Fruit fly (Drosophila melanogaster) whole organism, embryonic: ENCODE data around the gene Tim17a1.
A peak's percentile ranks its signal among the peaks of the same experiment; 100 is the strongest.

Experiments used
- Asciz ChIP-seq: fragments of 200-800 bp; sonication (Bioruptor generic); optimal IDR thresholded peaks from 2 replicates; lab custom pipeline; 2017; ENCODE audit warnings: missing biosample characterization, mild to moderate bottlenecking, missing genetic modification characterization, missing genetic modification reagents
- Atf6 ChIP-seq: fragments of 200-800 bp; sonication (Bioruptor generic); IDR thresholded peaks from 2 replicates; pipeline ENCODE4 v1.3.6; 2022; ENCODE audit warnings: missing biosample characterization, missing genetic modification characterization
- CG1024 ChIP-seq: fragments of 200-800 bp; sonication (Bioruptor generic); IDR thresholded peaks from 2 replicates; pipeline ENCODE4 v1.3.6; 2022; ENCODE audit warnings: missing biosample characterization, missing genetic modification characterization
- CG10979 ChIP-seq: fragments of 200-800 bp; sonication (Bioruptor generic); optimal IDR thresholded peaks from 2 replicates; lab custom pipeline; 2018; ENCODE audit warnings: missing biosample characterization, mild to moderate bottlenecking, missing genetic modification characterization, moderate library complexity
- CG11456 ChIP-seq: fragments of 200-800 bp; sonication (Bioruptor generic); IDR thresholded peaks from 3 replicates; pipeline ENCODE4 v1.3.6; 2022; ENCODE audit warnings: missing biosample characterization, missing genetic modification characterization
- CG11695 ChIP-seq: fragments of 200-800 bp; sonication (Bioruptor generic); IDR thresholded peaks from 3 replicates; pipeline ENCODE4 v1.3.6; 2022; ENCODE audit warnings: missing biosample characterization, missing genetic modification characterization
- CG12219 ChIP-seq: fragments of 200-800 bp; sonication (Bioruptor generic); optimal IDR thresholded peaks from 3 replicates; lab custom pipeline; 2018; ENCODE audit warnings: missing biosample characterization, mild to moderate bottlenecking, missing genetic modification characterization
- CG13424 ChIP-seq: fragments of 200-800 bp; sonication (Bioruptor generic); optimal IDR thresholded peaks from 2 replicates; lab custom pipeline; 2019; ENCODE audit warnings: missing biosample characterization, mild to moderate bottlenecking, missing genetic modification characterization, moderate library complexity
- CG2875 ChIP-seq: fragments of 200-800 bp; sonication (Bioruptor generic); optimal IDR thresholded peaks from 2 replicates; lab custom pipeline; 2017; ENCODE audit warnings: missing biosample characterization, mild to moderate bottlenecking, missing genetic modification characterization, missing genetic modification reagents
- CG3163 ChIP-seq: fragments of 200-800 bp; sonication (Bioruptor generic); optimal IDR thresholded peaks from 3 replicates; lab custom pipeline; 2016; ENCODE audit warnings: missing biosample characterization, missing genetic modification characterization
- CG3726 ChIP-seq: fragments of 200-800 bp; sonication (Bioruptor generic); IDR thresholded peaks from 3 replicates; pipeline ENCODE4, ENCODE4 v1.3.6; 2022; ENCODE audit warnings: missing biosample characterization, missing genetic modification characterization
- CG4360 ChIP-seq: fragments of 200-800 bp; sonication (Bioruptor generic); IDR thresholded peaks from 2 replicates; pipeline ENCODE4 v1.3.6; 2022; ENCODE audit warnings: missing biosample characterization, missing genetic modification characterization
- CG4404 ChIP-seq: fragments of 200-800 bp; sonication (Bioruptor generic); IDR thresholded peaks from 2 replicates; pipeline ENCODE4 v1.3.6; 2022; ENCODE audit warnings: missing biosample characterization, missing genetic modification characterization
- CG7839 ChIP-seq: fragments of 200-800 bp; sonication (Bioruptor generic); optimal IDR thresholded peaks from 3 replicates; lab custom pipeline; 2018; ENCODE audit warnings: missing biosample characterization, mild to moderate bottlenecking, missing genetic modification characterization, moderate library complexity
- CG7987 ChIP-seq: fragments of 200-800 bp; sonication (Bioruptor generic); optimal IDR thresholded peaks from 2 replicates; lab custom pipeline; 2018; ENCODE audit warnings: missing biosample characterization, mild to moderate bottlenecking, missing genetic modification characterization, moderate library complexity
- Deaf1 ChIP-seq: fragments of 200-800 bp; optimal IDR thresholded peaks from 3 replicates; lab custom pipeline; 2019; ENCODE audit warnings: missing biosample characterization, mild to moderate bottlenecking, missing genetic modification characterization, moderate library complexity
- Dll ChIP-seq: fragments of 200-800 bp; sonication (Bioruptor generic); IDR thresholded peaks from 4 replicates; pipeline ENCODE4 v1.3.6; 2022; ENCODE audit warnings: missing biosample characterization, missing genetic modification characterization; ENCODE audit not compliant: partially characterized antibody
- E2f1 ChIP-seq: fragments of 200-800 bp; sonication (Bioruptor generic); IDR thresholded peaks from 2 replicates; pipeline ENCODE4 v1.3.6; 2022; ENCODE audit warnings: missing biosample characterization, missing genetic modification characterization
- HLHmδ ChIP-seq: fragments of 200-800 bp; sonication (Bioruptor generic); optimal IDR thresholded peaks from 2 replicates; lab custom pipeline; 2018; ENCODE audit warnings: missing biosample characterization, mild to moderate bottlenecking, missing genetic modification characterization, moderate library complexity
- Oaz ChIP-seq: fragments of 200-800 bp; sonication (Bioruptor generic); IDR thresholded peaks from 2 replicates; pipeline ENCODE4 v1.3.6; 2022; ENCODE audit warnings: missing biosample characterization, missing genetic modification characterization
- Six4 ChIP-seq: fragments of 200-800 bp; sonication (Bioruptor generic); optimal IDR thresholded peaks from 2 replicates; lab custom pipeline; 2016; ENCODE audit warnings: missing biosample characterization, missing genetic modification characterization
- Sry-β ChIP-seq: fragments of 200-800 bp; sonication (Bioruptor generic); optimal IDR thresholded peaks from 2 replicates; lab custom pipeline; 2018; ENCODE audit warnings: missing biosample characterization, mild to moderate bottlenecking, missing genetic modification characterization, moderate library complexity
- bcd ChIP-seq: fragments of 200-800 bp; sonication (Bioruptor generic); optimal IDR thresholded peaks from 2 replicates; lab custom pipeline; 2017; ENCODE audit warnings: missing biosample characterization, mild to moderate bottlenecking, missing genetic modification characterization
- fd102C ChIP-seq: fragments of 200-800 bp; sonication (Bioruptor generic); optimal IDR thresholded peaks from 2 replicates; lab custom pipeline; 2018; ENCODE audit warnings: missing biosample characterization, mild to moderate bottlenecking, missing genetic modification characterization, moderate library complexity
- inv ChIP-seq: fragments of 200-800 bp; sonication (Bioruptor generic); IDR thresholded peaks from 2 replicates; pipeline ENCODE4 v1.3.6; 2022; ENCODE audit warnings: missing biosample characterization, missing genetic modification characterization; ENCODE audit not compliant: partially characterized antibody
- klu ChIP-seq: fragments of 200-800 bp; sonication (Bioruptor generic); IDR thresholded peaks from 2 replicates; pipeline ENCODE4 v1.3.6; 2022; ENCODE audit warnings: missing biosample characterization, missing genetic modification characterization
- nmo ChIP-seq: fragments of 200-800 bp; sonication (Bioruptor generic); optimal IDR thresholded peaks from 2 replicates; lab custom pipeline; 2018; ENCODE audit warnings: missing biosample characterization, mild to moderate bottlenecking, missing genetic modification characterization, moderate library complexity
- shn ChIP-seq: fragments of 200-800 bp; sonication (Bioruptor generic); optimal IDR thresholded peaks from 3 replicates; lab custom pipeline; 2016; ENCODE audit warnings: missing biosample characterization, missing genetic modification characterization
- stc ChIP-seq: fragments of 200-800 bp; sonication (Bioruptor generic); IDR thresholded peaks from 2 replicates; pipeline ENCODE4 v1.3.6; 2022; ENCODE audit warnings: missing biosample characterization, missing genetic modification characterization
- tin ChIP-seq: fragments of 200-800 bp; sonication (Bioruptor generic); optimal IDR thresholded peaks from 3 replicates; lab custom pipeline; 2016; ENCODE audit warnings: missing biosample characterization, missing genetic modification characterization
- trh ChIP-seq: fragments of 200-800 bp; sonication (Bioruptor generic); optimal IDR thresholded peaks from 2 replicates; lab custom pipeline; 2016; ENCODE audit warnings: missing biosample characterization, missing genetic modification characterization

Gene Tim17a1

DNA sequence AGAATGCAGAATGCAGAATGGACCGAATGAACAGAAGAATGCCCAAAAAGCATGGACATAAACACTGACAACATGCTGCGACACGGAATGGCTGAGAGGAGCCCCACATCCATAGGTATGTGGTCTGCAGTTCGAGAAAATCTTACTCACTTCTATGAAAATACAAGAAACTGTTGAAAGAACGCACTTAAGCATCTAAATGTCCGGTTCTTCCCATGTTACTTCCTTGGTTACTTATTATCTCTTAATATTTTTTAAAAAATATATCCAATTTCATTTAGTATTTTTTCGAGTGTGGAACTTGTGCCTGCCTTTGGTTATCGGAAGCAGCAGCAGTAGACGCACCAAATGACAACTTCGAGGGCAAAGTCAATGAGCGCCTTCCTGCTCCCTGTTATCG, 50.2 kb downstream of the Tim17a1 start (continued):
- TF ChIP-seq CG10979 (tag; lab: Kevin White, UChicago) = no peak
- no peak for TF ChIP-seq Atf6 (GFP tag; lab: Robert Waterston, UW)
- no peak for TF ChIP-seq CG7987 (GFP tag; lab: Kevin White, UChicago)
- peak; percentile 23 for TF ChIP-seq CG7839 (tag; lab: Kevin White, UChicago)
- TF ChIP-seq E2f1 (GFP tag; lab: Robert Waterston, UW) = no peak
- no peak for TF ChIP-seq Six4 (GFP tag; lab: Kevin White, UChicago)
- TF ChIP-seq bcd (GFP tag; lab: Kevin White, UChicago) = no peak
- TF ChIP-seq CG12219 (GFP tag; lab: Kevin White, UChicago) = no peak
- TF ChIP-seq CG11695 = no peak
- no peak for TF ChIP-seq stc (GFP tag; lab: Robert Waterston, UW)
- TF ChIP-seq CG1024 (GFP tag; lab: Robert Waterston, UW) = no peak
- TF ChIP-seq CG3163 (GFP tag; lab: Kevin White, UChicago) = no peak
- no peak for TF ChIP-seq Oaz (GFP tag; lab: Robert Waterston, UW)
- TF ChIP-seq HLHmδ (GFP tag; lab: Kevin White, UChicago) = no peak
- no peak for TF ChIP-seq trh (GFP tag; lab: Kevin White, UChicago)
- TF ChIP-seq CG3726 (GFP tag; lab: Robert Waterston, UW) = no peak
- peak; percentile 47 for TF ChIP-seq CG4404 (GFP tag; lab: Robert Waterston, UW)
- TF ChIP-seq fd102C (GFP tag; lab: Kevin White, UChicago) = peak; percentile 38
- TF ChIP-seq klu (GFP tag; lab: Robert Waterston, UW) = no peak
- peak; percentile 48 for TF ChIP-seq nmo (GFP tag; lab: Kevin White, UChicago)
- no peak for TF ChIP-seq Asciz (GFP tag; lab: Kevin White, UChicago)
- TF ChIP-seq Sry-β = no peak
- no peak for TF ChIP-seq CG11456 (GFP tag; lab: Robert Waterston, UW)
- no peak for TF ChIP-seq Deaf1 (tag; lab: Kevin White, UChicago)
- peak; percentile 24 for TF ChIP-seq tin (GFP tag; lab: Kevin White, UChicago)
- TF ChIP-seq CG4360 (GFP tag; lab: Robert Waterston, UW) = no peak
- TF ChIP-seq CG13424 (tag; lab: Kevin White, UChicago) = no peak
- TF ChIP-seq shn = no peak
- TF ChIP-seq inv = no peak
- TF ChIP-seq Dll (GFP tag; lab: Robert Waterston, UW) = no peak
- TF ChIP-seq CG2875 (GFP tag; lab: Kevin White, UChicago) = peak; percentile 7
